Fruit fly (Drosophila melanogaster) whole organism, embryonic: ENCODE data around the gene Mul1.

Source experiments
- CG10209 ChIP-seq: fragments of 200-800 bp; sonication (Bioruptor generic); optimal IDR thresholded peaks from 3 replicates; lab custom pipeline; 2017; ENCODE audit warnings: missing biosample characterization, mild to moderate bottlenecking, missing genetic modification characterization, missing genetic modification reagents
- CG13123 ChIP-seq: fragments of 200-800 bp; sonication (Bioruptor generic); optimal IDR thresholded peaks from 2 replicates; lab custom pipeline; 2016; ENCODE audit warnings: missing biosample characterization, missing genetic modification characterization
- CG15073 ChIP-seq: fragments of 200-800 bp; sonication (Bioruptor generic); optimal IDR thresholded peaks from 2 replicates; lab custom pipeline; 2016; ENCODE audit warnings: missing biosample characterization, missing genetic modification characterization
- CG1529 ChIP-seq: fragments of 200-800 bp; sonication (Bioruptor generic); optimal IDR thresholded peaks from 3 replicates; lab custom pipeline; 2018; ENCODE audit warnings: missing biosample characterization, missing genetic modification characterization
- CG1647 ChIP-seq: fragments of 200-800 bp; sonication (Bioruptor generic); optimal IDR thresholded peaks from 3 replicates; lab custom pipeline; 2016; ENCODE audit warnings: missing biosample characterization, missing genetic modification characterization
- CG16779 ChIP-seq: fragments of 200-800 bp; sonication (Bioruptor generic); IDR thresholded peaks from 2 replicates; pipeline ENCODE4 v1.3.6; 2022; ENCODE audit warnings: missing biosample characterization, missing genetic modification characterization
- CG17385 ChIP-seq: fragments of 200-800 bp; sonication (Bioruptor generic); optimal IDR thresholded peaks from 3 replicates; lab custom pipeline; 2018; ENCODE audit warnings: missing biosample characterization, mild to moderate bottlenecking, missing genetic modification characterization
- CG17568 ChIP-seq: fragments of 200-800 bp; sonication (Bioruptor generic); optimal IDR thresholded peaks from 2 replicates; lab custom pipeline; 2018; ENCODE audit warnings: missing biosample characterization, mild to moderate bottlenecking, missing genetic modification characterization, moderate library complexity
- CG18599 ChIP-seq: fragments of 200-800 bp; sonication (Bioruptor generic); optimal IDR thresholded peaks from 3 replicates; lab custom pipeline; 2017; ENCODE audit warnings: missing biosample characterization, missing genetic modification characterization, mild to moderate bottlenecking, moderate library complexity, missing genetic modification reagents
- CG2889 ChIP-seq: fragments of 200-800 bp; sonication (Bioruptor generic); IDR thresholded peaks from 3 replicates; pipeline ENCODE4 v1.3.6; 2022; ENCODE audit warnings: missing biosample characterization, missing genetic modification characterization
- CG30020 ChIP-seq: fragments of 200-800 bp; optimal IDR thresholded peaks from 2 replicates; lab custom pipeline; 2019; ENCODE audit warnings: missing biosample characterization, mild to moderate bottlenecking, missing genetic modification characterization, moderate library complexity
- CG32767 ChIP-seq: fragments of 200-800 bp; sonication (Bioruptor generic); IDR thresholded peaks from 2 replicates; pipeline ENCODE4 v1.3.6; 2022; ENCODE audit warnings: missing biosample characterization, missing genetic modification characterization
- CG4360 ChIP-seq: fragments of 200-800 bp; sonication (Bioruptor generic); IDR thresholded peaks from 2 replicates; pipeline ENCODE4 v1.3.6; 2022; ENCODE audit warnings: missing biosample characterization, missing genetic modification characterization
- CG6765 ChIP-seq: fragments of 200-800 bp; sonication (Bioruptor generic); optimal IDR thresholded peaks from 3 replicates; lab custom pipeline; 2017; ENCODE audit warnings: missing biosample characterization, mild to moderate bottlenecking, missing genetic modification characterization
- CG6854 ChIP-seq: fragments of 200-800 bp; sonication (Bioruptor generic); optimal IDR thresholded peaks from 3 replicates; lab custom pipeline; 2017; ENCODE audit warnings: missing biosample characterization, mild to moderate bottlenecking, missing genetic modification characterization
- CG7271 ChIP-seq: fragments of 200-800 bp; sonication (Bioruptor generic); optimal IDR thresholded peaks from 2 replicates; lab custom pipeline; 2018; ENCODE audit warnings: missing biosample characterization, mild to moderate bottlenecking, missing genetic modification characterization, moderate library complexity
- CG7357 ChIP-seq: fragments of 200-800 bp; sonication (Bioruptor generic); IDR thresholded peaks from 3 replicates; pipeline ENCODE4 v1.3.6; 2022; ENCODE audit warnings: missing biosample characterization, missing genetic modification characterization
- CG7745 ChIP-seq: fragments of 200-800 bp; sonication (Bioruptor generic); optimal IDR thresholded peaks from 2 replicates; lab custom pipeline; 2018; ENCODE audit warnings: missing biosample characterization, mild to moderate bottlenecking, missing genetic modification characterization, moderate library complexity
- CG8388 ChIP-seq: fragments of 200-800 bp; sonication (Bioruptor generic); optimal IDR thresholded peaks from 2 replicates; lab custom pipeline; 2019; ENCODE audit warnings: missing biosample characterization, mild to moderate bottlenecking, missing genetic modification characterization, moderate library complexity
- CG8765 ChIP-seq: fragments of 200-800 bp; sonication (Bioruptor generic); IDR thresholded peaks from 2 replicates; pipeline ENCODE4 v1.3.6; 2022; ENCODE audit warnings: missing biosample characterization, missing genetic modification characterization
- Chrac-16 ChIP-seq: fragments of 200-800 bp; sonication (Bioruptor generic); optimal IDR thresholded peaks from 3 replicates; lab custom pipeline; 2016; ENCODE audit warnings: missing biosample characterization, missing genetic modification characterization
- Doc2 ChIP-seq: fragments of 200-800 bp; sonication (Bioruptor generic); IDR thresholded peaks from 2 replicates; pipeline ENCODE4 v1.3.6; 2022; ENCODE audit warnings: missing biosample characterization, missing genetic modification characterization
- Fer3 ChIP-seq: fragments of 200-800 bp; sonication (Bioruptor generic); optimal IDR thresholded peaks from 2 replicates; lab custom pipeline; 2018; ENCODE audit warnings: missing biosample characterization, mild to moderate bottlenecking, missing genetic modification characterization, moderate library complexity
- HLH54F ChIP-seq: fragments of 200-800 bp; sonication (Bioruptor generic); optimal IDR thresholded peaks from 3 replicates; lab custom pipeline; 2016; ENCODE audit warnings: missing biosample characterization, missing genetic modification characterization
- HLHmδ ChIP-seq: fragments of 200-800 bp; sonication (Bioruptor generic); optimal IDR thresholded peaks from 2 replicates; lab custom pipeline; 2018; ENCODE audit warnings: missing biosample characterization, mild to moderate bottlenecking, missing genetic modification characterization, moderate library complexity
- Hand ChIP-seq: fragments of 200-800 bp; sonication (Bioruptor generic); optimal IDR thresholded peaks from 2 replicates; lab custom pipeline; 2017; ENCODE audit warnings: mild to moderate bottlenecking, missing biosample characterization, missing genetic modification reagents, missing genetic modification characterization
- Hr51 ChIP-seq, 2 experiments: fragments of 200-800 bp; sonication (Bioruptor generic); optimal IDR thresholded peaks; 2 replicates in 1 of 2; 3 replicates in 1 of 2; lab custom pipeline; 2016 to 2018; ENCODE audit warnings: missing biosample characterization in 2 of 2, missing genetic modification characterization in 2 of 2, mild to moderate bottlenecking in 1 of 2, moderate library complexity in 1 of 2
- Jarid2 ChIP-seq: fragments of 200-800 bp; sonication (Bioruptor generic); optimal IDR thresholded peaks from 3 replicates; lab custom pipeline; 2017; ENCODE audit warnings: mild to moderate bottlenecking, missing biosample characterization, missing genetic modification reagents, missing genetic modification characterization
- Lhr ChIP-seq: fragments of 200-800 bp; sonication (Bioruptor generic); optimal IDR thresholded peaks from 3 replicates; lab custom pipeline; 2017; ENCODE audit warnings: mild to moderate bottlenecking, missing biosample characterization, missing genetic modification reagents, missing genetic modification characterization
- Nf-YB ChIP-seq: fragments of 200-800 bp; sonication (Bioruptor generic); optimal IDR thresholded peaks from 3 replicates; lab custom pipeline; 2019; ENCODE audit warnings: missing biosample characterization, mild to moderate bottlenecking, missing genetic modification characterization, moderate library complexity
- Oaz ChIP-seq: fragments of 200-800 bp; sonication (Bioruptor generic); IDR thresholded peaks from 2 replicates; pipeline ENCODE4 v1.3.6; 2022; ENCODE audit warnings: missing biosample characterization, missing genetic modification characterization
- Poxn ChIP-seq: fragments of 200-800 bp; sonication (Bioruptor generic); IDR thresholded peaks from 2 replicates; pipeline ENCODE4 v1.3.6; 2022; ENCODE audit warnings: missing biosample characterization, missing genetic modification characterization
- Ptx1 ChIP-seq: fragments of 200-800 bp; sonication (Bioruptor generic); IDR thresholded peaks from 2 replicates; pipeline ENCODE4 v1.3.6; 2022; ENCODE audit warnings: missing biosample characterization, missing genetic modification characterization
- Rfx ChIP-seq: fragments of 200-800 bp; sonication (Bioruptor generic); IDR thresholded peaks from 2 replicates; pipeline ENCODE4 v1.3.6; 2022; ENCODE audit warnings: missing biosample characterization, missing genetic modification characterization
- Stat92E ChIP-seq, 3 experiments: fragments of >200 bp in 2 of 3; fragments of 200-800 bp in 1 of 3; sonication (Bioruptor generic) in 1 of 3; optimal IDR thresholded peaks; 2 replicates each; lab custom pipeline; 2017 to 2019; ENCODE audit warnings: missing biosample characterization in 3 of 3, missing genetic modification characterization in 3 of 3, mild to moderate bottlenecking in 1 of 3, moderate library complexity in 1 of 3
- ac ChIP-seq: fragments of 200-800 bp; sonication (Bioruptor generic); optimal IDR thresholded peaks from 3 replicates; lab custom pipeline; 2017; ENCODE audit warnings: missing biosample characterization, mild to moderate bottlenecking, missing genetic modification characterization
- amos ChIP-seq: fragments of 200-800 bp; sonication (Bioruptor generic); IDR thresholded peaks from 2 replicates; pipeline ENCODE4 v1.3.6; 2022; ENCODE audit warnings: missing biosample characterization, missing genetic modification characterization; ENCODE audit not compliant: partially characterized antibody
- cad ChIP-seq: fragments of >200 bp; optimal IDR thresholded peaks from 2 replicates; lab custom pipeline; 2017; ENCODE audit warnings: missing biosample characterization, missing genetic modification characterization
- crol ChIP-seq: fragments of 200-800 bp; sonication (Bioruptor generic); IDR thresholded peaks from 2 replicates; pipeline ENCODE4 v1.3.6; 2022; ENCODE audit warnings: missing biosample characterization, missing genetic modification characterization
- emc ChIP-seq: fragments of 200-800 bp; sonication (Bioruptor generic); optimal IDR thresholded peaks from 2 replicates; lab custom pipeline; 2016; ENCODE audit warnings: missing biosample characterization, missing genetic modification characterization
- fd3F ChIP-seq: fragments of 200-800 bp; sonication (Bioruptor generic); optimal IDR thresholded peaks from 2 replicates; lab custom pipeline; 2018; ENCODE audit warnings: missing biosample characterization, mild to moderate bottlenecking, missing genetic modification characterization, moderate library complexity
- fu2 ChIP-seq: fragments of 200-800 bp; sonication (Bioruptor generic); optimal IDR thresholded peaks from 2 replicates; lab custom pipeline; 2016; ENCODE audit warnings: missing biosample characterization, missing genetic modification characterization
- gem ChIP-seq: fragments of 200-800 bp; sonication (Bioruptor generic); optimal IDR thresholded peaks from 2 replicates; lab custom pipeline; 2019; ENCODE audit warnings: missing biosample characterization, mild to moderate bottlenecking, missing genetic modification characterization, moderate library complexity
- gsb-n ChIP-seq: fragments of 200-800 bp; sonication (Bioruptor generic); optimal IDR thresholded peaks from 3 replicates; lab custom pipeline; 2018; ENCODE audit warnings: missing biosample characterization, mild to moderate bottlenecking, missing genetic modification characterization
- insv ChIP-seq, 2 experiments: fragments of 200-800 bp; sonication (Bioruptor generic); optimal IDR thresholded peaks; 3 replicates each; lab custom pipeline; 2016 to 2018; ENCODE audit warnings: missing biosample characterization in 2 of 2, missing genetic modification characterization in 2 of 2
- pnt ChIP-seq: fragments of 200-800 bp; sonication (Bioruptor generic); optimal IDR thresholded peaks from 3 replicates; lab custom pipeline; 2016; ENCODE audit warnings: missing biosample characterization, missing genetic modification characterization
- rib ChIP-seq: fragments of 200-800 bp; sonication (Bioruptor generic); IDR thresholded peaks from 2 replicates; pipeline ENCODE4 v1.3.6; 2022; ENCODE audit warnings: missing biosample characterization, missing genetic modification characterization
- row ChIP-seq: fragments of 200-800 bp; sonication (Bioruptor generic); IDR thresholded peaks from 3 replicates; pipeline ENCODE4 v1.3.6; 2022; ENCODE audit warnings: missing biosample characterization, missing genetic modification characterization
- sr ChIP-seq: fragments of 200-800 bp; sonication (Bioruptor generic); IDR thresholded peaks from 3 replicates; pipeline ENCODE4 v1.3.6; 2022; ENCODE audit warnings: missing biosample characterization, missing genetic modification characterization
- twi ChIP-seq: fragments of 200-800 bp; optimal IDR thresholded peaks from 2 replicates; lab custom pipeline; 2019; ENCODE audit warnings: missing biosample characterization, mild to moderate bottlenecking, missing genetic modification characterization, moderate library complexity
- yki ChIP-seq: fragments of >200 bp; optimal IDR thresholded peaks from 3 replicates; lab custom pipeline; 2018

Gene Mul1

DNA sequence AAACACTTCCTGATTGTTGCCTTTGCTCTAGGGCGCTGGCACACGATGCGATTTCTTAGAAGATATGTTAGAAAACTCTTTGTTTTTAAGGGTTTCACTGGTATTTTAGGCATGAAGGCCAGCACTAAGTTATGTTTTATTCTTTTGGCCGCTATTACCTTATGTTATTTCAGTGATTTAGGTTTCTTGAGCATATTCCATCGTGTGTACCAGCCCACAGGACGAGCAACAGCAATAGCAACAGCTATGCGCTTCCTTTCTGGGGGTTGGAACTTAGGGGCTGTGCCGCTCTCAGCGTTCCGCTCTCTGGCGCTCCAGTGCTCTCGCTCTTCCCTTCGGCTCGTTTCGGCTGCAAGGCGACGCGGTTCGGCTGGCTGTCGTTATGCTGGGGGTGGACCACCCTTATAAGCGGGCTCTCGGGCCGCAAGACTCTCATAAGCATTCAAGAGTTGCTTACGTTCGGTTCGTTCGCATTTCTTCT, 37.8 kb upstream of the Mul1 start, which contains the start of gene scrt (continued):
- TF ChIP-seq CG8765 (GFP tag; lab: Robert Waterston, UW): peak; percentile 67; the same call in 1 of the 2 replicates
- TF ChIP-seq CG30020: peak; percentile 82
- TF ChIP-seq HLH54F (GFP tag; lab: Kevin White, UChicago): peak; percentile 41
- TF ChIP-seq fu2: no peak
- TF ChIP-seq crol (GFP tag; lab: Robert Waterston, UW): no peak; the same call in 1 of the 2 replicates
- no peak for TF ChIP-seq rib
- TF ChIP-seq CG6854 (GFP tag; lab: Kevin White, UChicago): no peak
- no peak for TF ChIP-seq CG7271 (tag; lab: Kevin White, UChicago)
- no peak for TF ChIP-seq CG1647
- peak; percentile 26 for TF ChIP-seq CG6765 (GFP tag; lab: Kevin White, UChicago)
- peak; percentile 29 for TF ChIP-seq CG10209
- no peak for TF ChIP-seq ac (GFP tag; lab: Kevin White, UChicago)
- 0 out of 2 replicates have a peak, but pooled peaks have one; percentile 21 for TF ChIP-seq Oaz
- no peak for TF ChIP-seq CG15073
- TF ChIP-seq twi (tag; lab: Kevin White, UChicago): no peak
- no peak for TF ChIP-seq emc
- no peak for TF ChIP-seq sr (GFP tag; lab: Robert Waterston, UW)
- TF ChIP-seq HLHmδ (GFP tag; lab: Kevin White, UChicago): no peak
- peak; percentile 41; the same call in 1 of the 2 replicates for TF ChIP-seq CG32767 (GFP tag; lab: Robert Waterston, UW)
- no peak for TF ChIP-seq gsb-n (tag; lab: Kevin White, UChicago)
- TF ChIP-seq CG2889: no peak
- TF ChIP-seq CG4360 (GFP tag; lab: Robert Waterston, UW): no peak
- TF ChIP-seq CG17568 (GFP tag; lab: Kevin White, UChicago): no peak
- peak; percentile 57 for TF ChIP-seq CG18599 (GFP tag; lab: Kevin White, UChicago)
- TF ChIP-seq Nf-YB (GFP tag; lab: Kevin White, UChicago): peak; percentile 9
- TF ChIP-seq CG13123 (GFP tag; lab: Kevin White, UChicago): no peak
- no peak for TF ChIP-seq Doc2 (GFP tag; lab: Robert Waterston, UW)
- TF ChIP-seq CG8388 (GFP tag; lab: Kevin White, UChicago): peak; percentile 3
- TF ChIP-seq CG17385 (GFP tag; lab: Kevin White, UChicago): peak; percentile 16
- TF ChIP-seq Poxn: no peak
- TF ChIP-seq Hr51 (GFP tag; optimal IDR thresholded peaks at IDR 0.05; lab: Kevin White, UChicago): peak in 1 of 2 experiments; percentile 75
- peak; percentile 84 for TF ChIP-seq row (GFP tag; lab: Robert Waterston, UW)
- TF ChIP-seq Chrac-16: no peak
- peak; percentile 32; the same call in 1 of the 2 replicates for TF ChIP-seq Rfx
- TF ChIP-seq Ptx1 (GFP tag; lab: Robert Waterston, UW): no peak
- TF ChIP-seq CG1529 (GFP tag; lab: Kevin White, UChicago): peak; percentile 1
- TF ChIP-seq CG7357 (GFP tag; lab: Robert Waterston, UW): no peak
- no peak for TF ChIP-seq fd3F (GFP tag; lab: Kevin White, UChicago)
- TF ChIP-seq Lhr: no peak
- peak; percentile 86 for TF ChIP-seq gem (tag; lab: Kevin White, UChicago)
- no peak for TF ChIP-seq Fer3 (tag; lab: Kevin White, UChicago)
- TF ChIP-seq CG16779 (GFP tag; lab: Robert Waterston, UW): no peak
- no peak for TF ChIP-seq insv (GFP tag; optimal IDR thresholded peaks at IDR 0.05; lab: Kevin White, UChicago)
- peak; percentile 51 for TF ChIP-seq amos (GFP tag; lab: Robert Waterston, UW)
- no peak for TF ChIP-seq cad
- no peak for TF ChIP-seq CG7745 (tag; lab: Kevin White, UChicago)
- TF ChIP-seq Stat92E (GFP tag; optimal IDR thresholded peaks at IDR 0.05; lab: Kevin White, UChicago): no peak
- TF ChIP-seq Hand (GFP tag; lab: Kevin White, UChicago): peak; percentile 29
- TF ChIP-seq Jarid2 (GFP tag; lab: Kevin White, UChicago): peak; percentile 44
- peak; percentile 51 for TF ChIP-seq yki (lab: Kevin White, UChicago)
- TF ChIP-seq pnt (GFP tag; lab: Kevin White, UChicago): no peak
